Worm (Caenorhabditis elegans) whole organism, L2 larva: ENCODE results near the gene E04F6.10.

Experiments
- F13H6.1 ChIP-seq: sonication (generic microtip); optimal IDR thresholded peaks from 2 replicates; lab custom pipeline; 2016; ENCODE audit warnings: missing genetic modification characterization, missing compliant biosample characterization
- R02D3.7 ChIP-seq: fragments of 150-350 bp; optimal IDR thresholded peaks from 2 replicates; lab custom pipeline; 2014; ENCODE audit warnings: missing biosample characterization, missing genetic modification characterization
- Y55F3AM.14 ChIP-seq: fragments of 200-800 bp; sonication (Bioruptor generic); optimal IDR thresholded peaks from 2 replicates; lab custom pipeline; 2018; ENCODE audit warnings: mild to moderate bottlenecking, missing genetic modification characterization, missing compliant biosample characterization
- ZK546.5 ChIP-seq: sonication (generic microtip); optimal IDR thresholded peaks from 2 replicates; lab custom pipeline; 2017; ENCODE audit warnings: missing biosample characterization, missing genetic modification characterization
- alr-1 ChIP-seq: fragments of 150-350 bp; optimal IDR thresholded peaks from 2 replicates; lab custom pipeline; 2014; ENCODE audit warnings: missing biosample characterization, missing genetic modification characterization
- aly-2 ChIP-seq: fragments of 150-350 bp; optimal IDR thresholded peaks from 2 replicates; lab custom pipeline; 2014; ENCODE audit warnings: missing biosample characterization, missing genetic modification characterization
- ama-1 ChIP-seq: fragments of 150-350 bp; optimal IDR thresholded peaks from 2 replicates; lab custom pipeline; 2018; ENCODE audit warnings: inconsistent platforms
- blmp-1 ChIP-seq: sonication (generic microtip); optimal IDR thresholded peaks from 2 replicates; lab custom pipeline; 2017; ENCODE audit warnings: missing genetic modification characterization, mild to moderate bottlenecking, missing compliant biosample characterization, antibody characterized with exemption, moderate library complexity; ENCODE audit not compliant: insufficient read depth
- ceh-16 ChIP-seq: fragments of 150-350 bp; optimal IDR thresholded peaks from 2 replicates; lab custom pipeline; 2014; ENCODE audit warnings: missing biosample characterization, missing genetic modification characterization
- ceh-82 ChIP-seq: fragments of 150-350 bp; optimal IDR thresholded peaks from 2 replicates; lab custom pipeline; 2014; ENCODE audit warnings: missing biosample characterization, missing genetic modification characterization
- crh-2 ChIP-seq: sonication (generic microtip); optimal IDR thresholded peaks from 2 replicates; lab custom pipeline; 2017; ENCODE audit warnings: missing biosample characterization, missing genetic modification characterization
- egl-27 ChIP-seq: sonication (generic microtip); optimal IDR thresholded peaks from 3 replicates; lab custom pipeline; 2017; ENCODE audit warnings: missing biosample characterization, missing genetic modification reagents, missing genetic modification characterization
- elt-1 ChIP-seq: fragments of 150-350 bp; optimal IDR thresholded peaks from 2 replicates; lab custom pipeline; 2014; ENCODE audit warnings: missing biosample characterization, missing genetic modification characterization
- elt-3 ChIP-seq: sonication (generic microtip); optimal IDR thresholded peaks from 2 replicates; lab custom pipeline; 2017; ENCODE audit warnings: missing biosample characterization, missing genetic modification characterization
- fos-1 ChIP-seq: fragments of 150-350 bp; optimal IDR thresholded peaks from 2 replicates; lab custom pipeline; 2014; ENCODE audit warnings: missing biosample characterization, missing genetic modification characterization
- gmeb-1 ChIP-seq: fragments of 150-350 bp; optimal IDR thresholded peaks from 2 replicates; lab custom pipeline; 2014; ENCODE audit warnings: missing biosample characterization, missing genetic modification characterization
- lin-11 ChIP-seq: fragments of 150-350 bp; sonication (generic microtip); optimal IDR thresholded peaks from 2 replicates; lab custom pipeline; 2014; ENCODE audit warnings: missing biosample characterization, missing genetic modification characterization, inconsistent platforms, mixed read lengths
- lin-13 ChIP-seq: fragments of 150-350 bp; optimal IDR thresholded peaks from 2 replicates; lab custom pipeline; 2014; ENCODE audit warnings: missing biosample characterization, missing genetic modification reagents, missing genetic modification characterization
- lin-39 ChIP-seq: fragments of 150-350 bp; optimal IDR thresholded peaks from 2 replicates; lab custom pipeline; 2014; ENCODE audit warnings: missing biosample characterization, missing genetic modification reagents, missing genetic modification characterization
- lsy-2 ChIP-seq, 2 experiments: fragments of 150-350 bp in 1 of 2; sonication (generic microtip) in 1 of 2; optimal IDR thresholded peaks; 2 replicates each; lab custom pipeline; 2014 to 2017; ENCODE audit warnings: missing biosample characterization in 2 of 2, missing genetic modification characterization in 2 of 2
- mab-5 ChIP-seq: fragments of 150-350 bp; optimal IDR thresholded peaks from 2 replicates; lab custom pipeline; 2014; ENCODE audit warnings: missing biosample characterization, missing genetic modification characterization
- mbf-1 ChIP-seq: sonication (generic microtip); optimal IDR thresholded peaks from 2 replicates; lab custom pipeline; 2017; ENCODE audit warnings: missing biosample characterization, missing genetic modification characterization
- mdl-1 ChIP-seq, 2 experiments: fragments of 150-350 bp in 1 of 2; sonication (generic microtip) in 1 of 2; optimal IDR thresholded peaks; 2 replicates each; lab custom pipeline; 2017; ENCODE audit warnings: missing biosample characterization in 2 of 2, missing genetic modification characterization in 2 of 2
- nhr-10 ChIP-seq: sonication (generic microtip); optimal IDR thresholded peaks from 2 replicates; lab custom pipeline; 2017; ENCODE audit warnings: missing biosample characterization, missing genetic modification characterization
- nhr-11 ChIP-seq: fragments of 150-350 bp; optimal IDR thresholded peaks from 2 replicates; lab custom pipeline; 2014; ENCODE audit warnings: missing biosample characterization, missing genetic modification characterization
- nhr-12 ChIP-seq: fragments of 150-350 bp; optimal IDR thresholded peaks from 2 replicates; lab custom pipeline; 2014; ENCODE audit warnings: missing biosample characterization, missing genetic modification characterization
- nhr-129 ChIP-seq: fragments of 150-350 bp; optimal IDR thresholded peaks from 2 replicates; lab custom pipeline; 2014; ENCODE audit warnings: missing biosample characterization, missing genetic modification characterization
- nhr-21 ChIP-seq: fragments of 150-350 bp; optimal IDR thresholded peaks from 2 replicates; lab custom pipeline; 2014; ENCODE audit warnings: missing biosample characterization, missing genetic modification characterization
- nhr-23 ChIP-seq: fragments of 150-350 bp; optimal IDR thresholded peaks from 2 replicates; lab custom pipeline; 2014; ENCODE audit warnings: missing biosample characterization, missing genetic modification reagents, missing genetic modification characterization
- nhr-237 ChIP-seq: fragments of 150-350 bp; optimal IDR thresholded peaks from 2 replicates; lab custom pipeline; 2014; ENCODE audit warnings: missing biosample characterization, missing genetic modification characterization
- nhr-25 ChIP-seq: fragments of 150-350 bp; sonication (generic microtip); optimal IDR thresholded peaks from 3 replicates; lab custom pipeline; 2014; ENCODE audit warnings: missing biosample characterization, missing genetic modification characterization
- nhr-6 ChIP-seq: fragments of 150-350 bp; optimal IDR thresholded peaks from 2 replicates; lab custom pipeline; 2014; ENCODE audit warnings: missing biosample characterization, missing genetic modification characterization
- nhr-77 ChIP-seq: fragments of 150-350 bp; optimal IDR thresholded peaks from 2 replicates; lab custom pipeline; 2014; ENCODE audit warnings: missing biosample characterization, missing genetic modification characterization
- sem-4 ChIP-seq: fragments of 150-350 bp; optimal IDR thresholded peaks from 2 replicates; lab custom pipeline; 2014; ENCODE audit warnings: missing biosample characterization, missing genetic modification reagents, missing genetic modification characterization
- skn-1 ChIP-seq: sonication (generic microtip); optimal IDR thresholded peaks from 2 replicates; lab custom pipeline; 2017; ENCODE audit warnings: missing biosample characterization, missing genetic modification characterization
- sma-3 ChIP-seq: sonication (generic microtip); optimal IDR thresholded peaks from 2 replicates; lab custom pipeline; 2016; ENCODE audit warnings: missing genetic modification reagents, missing genetic modification characterization, missing compliant biosample characterization
- snpc-4 ChIP-seq: fragments of 150-350 bp; optimal IDR thresholded peaks from 2 replicates; lab custom pipeline; 2014; ENCODE audit warnings: missing biosample characterization, missing genetic modification characterization
- unc-39 ChIP-seq: fragments of 150-350 bp; optimal IDR thresholded peaks from 2 replicates; lab custom pipeline; 2014; ENCODE audit warnings: missing biosample characterization, missing genetic modification characterization
- unc-62 ChIP-seq: fragments of 150-350 bp; optimal IDR thresholded peaks from 2 replicates; lab custom pipeline; 2014; ENCODE audit warnings: missing biosample characterization, missing genetic modification reagents, missing genetic modification characterization
- zag-1 ChIP-seq: fragments of 150-350 bp; optimal IDR thresholded peaks from 2 replicates; lab custom pipeline; 2014; ENCODE audit warnings: missing biosample characterization, missing genetic modification characterization
- ztf-1 ChIP-seq: fragments of 200-800 bp; sonication (Bioruptor generic); conservative IDR thresholded peaks from 2 replicates; pipeline ENCODE4 v1.3.6; 2022; ENCODE audit warnings: missing genetic modification characterization, missing compliant biosample characterization
- ztf-4 ChIP-seq: fragments of 150-350 bp; optimal IDR thresholded peaks from 2 replicates; lab custom pipeline; 2014; ENCODE audit warnings: missing biosample characterization, missing genetic modification characterization

The E04F6.10 gene

DNA sequence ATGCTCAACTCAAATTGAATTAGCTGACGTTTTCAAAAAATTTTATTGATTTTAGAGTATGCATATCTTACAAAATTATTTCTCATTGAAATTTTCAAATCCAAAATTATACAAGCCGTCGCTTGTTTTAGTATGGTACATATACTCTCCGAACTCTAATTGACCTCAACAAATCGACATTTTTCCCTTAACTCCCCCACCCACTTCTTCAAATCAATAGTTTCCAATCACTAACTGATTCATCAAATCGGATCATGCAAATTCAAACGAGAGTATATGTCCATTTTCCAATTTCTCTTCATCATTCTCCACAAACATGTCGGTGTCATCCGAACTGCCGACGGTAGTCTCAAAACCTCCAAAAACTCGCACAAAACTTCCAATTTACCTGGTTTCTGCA lies 27.8 kb downstream of the E04F6.10 start, which contains the start of gene E04F6.4:
Gene E04F6.4, plus strand, starts transcription at position 301 of the 400 bp plus-strand sequence.
- TF ChIP-seq nhr-129 (no peak), snpc-4 (tag; lab: Kevin White, UChicago) (no peak), skn-1 (tag; lab: Kevin White, UChicago) (no peak), F13H6.1 (tag; lab: Kevin White, UChicago) (no peak), nhr-10 (tag; lab: Kevin White, UChicago) (no peak), blmp-1 (tag; lab: Kevin White, UChicago) (no peak), Y55F3AM.14 (GFP tag; lab: Kevin White, UChicago) (no peak), alr-1 (tag; lab: Kevin White, UChicago) (no peak)
- TF ChIP-seq, all 48 proteins: peak for 0

DNA sequence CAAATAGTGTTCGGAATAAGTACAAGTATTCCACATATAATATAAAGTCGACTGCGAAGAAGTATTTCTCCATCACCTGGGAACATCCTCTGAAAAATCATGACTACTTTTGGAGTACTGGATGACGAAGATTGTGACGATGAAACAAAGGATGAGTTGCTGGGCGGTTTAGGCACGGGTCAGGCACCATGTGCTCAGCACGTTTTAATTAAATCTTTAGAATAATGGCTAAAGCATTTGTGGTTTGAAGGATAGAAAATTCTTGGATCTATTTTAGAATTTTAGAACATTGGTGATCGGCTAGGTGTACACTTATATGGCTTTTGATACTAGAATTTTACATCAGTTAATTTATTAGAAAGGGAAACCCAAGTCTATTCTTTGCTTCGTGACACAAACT lies 29.8 kb downstream of the E04F6.10 start, which contains the start of gene C27H5.6:
Gene C27H5.6, minus strand, starts transcription at position 101 of the 400 bp plus-strand sequence.
- no peak for TF ChIP-seq aly-2 (tag; lab: Kevin White, UChicago)
- TF ChIP-seq ceh-82 (tag; lab: Kevin White, UChicago): no peak
- TF ChIP-seq crh-2 (tag; lab: Kevin White, UChicago): no peak
- TF ChIP-seq lsy-2 (tag; optimal IDR thresholded peaks at IDR 0.05; lab: Kevin White, UChicago): no peak

DNA sequence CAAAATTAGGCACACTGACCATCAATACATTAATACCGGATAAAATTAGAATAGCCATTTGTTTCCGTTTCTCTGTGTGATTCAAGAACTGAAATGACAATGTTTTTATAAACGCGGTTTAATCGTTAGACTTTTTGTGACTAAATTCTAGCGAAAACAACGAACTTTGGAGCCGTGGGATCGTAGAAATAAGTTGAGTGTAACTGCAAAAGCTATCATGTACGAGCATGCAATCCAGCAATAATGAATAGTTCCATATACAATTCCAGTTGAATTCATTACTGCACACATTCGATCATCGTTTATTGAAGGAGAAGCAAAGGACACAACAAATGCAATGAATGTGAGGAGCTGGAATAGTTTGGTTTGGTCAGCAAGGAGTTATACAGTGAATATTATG lies 30.8 kb downstream of the E04F6.10 start:
- no peak for TF ChIP-seq lin-11 (tag; lab: Kevin White, UChicago)
- TF ChIP-seq zag-1 (tag; lab: Kevin White, UChicago): no peak
- TF ChIP-seq crh-2 (tag; lab: Kevin White, UChicago): no peak
- TF ChIP-seq elt-3 (tag; lab: Kevin White, UChicago): no peak
- TF ChIP-seq nhr-10 (tag; lab: Kevin White, UChicago): no peak
- TF ChIP-seq nhr-23 (tag; lab: Kevin White, UChicago): no peak
- no peak for TF ChIP-seq nhr-11 (tag; lab: Kevin White, UChicago)
- TF ChIP-seq nhr-6 (tag; lab: Kevin White, UChicago): no peak
- no peak for TF ChIP-seq mdl-1 (tag; optimal IDR thresholded peaks at IDR 0.05; lab: Kevin White, UChicago)
- no peak for TF ChIP-seq unc-39 (tag; lab: Kevin White, UChicago)
- no peak for TF ChIP-seq mab-5
- TF ChIP-seq Y55F3AM.14 (GFP tag; lab: Kevin White, UChicago): no peak

DNA sequence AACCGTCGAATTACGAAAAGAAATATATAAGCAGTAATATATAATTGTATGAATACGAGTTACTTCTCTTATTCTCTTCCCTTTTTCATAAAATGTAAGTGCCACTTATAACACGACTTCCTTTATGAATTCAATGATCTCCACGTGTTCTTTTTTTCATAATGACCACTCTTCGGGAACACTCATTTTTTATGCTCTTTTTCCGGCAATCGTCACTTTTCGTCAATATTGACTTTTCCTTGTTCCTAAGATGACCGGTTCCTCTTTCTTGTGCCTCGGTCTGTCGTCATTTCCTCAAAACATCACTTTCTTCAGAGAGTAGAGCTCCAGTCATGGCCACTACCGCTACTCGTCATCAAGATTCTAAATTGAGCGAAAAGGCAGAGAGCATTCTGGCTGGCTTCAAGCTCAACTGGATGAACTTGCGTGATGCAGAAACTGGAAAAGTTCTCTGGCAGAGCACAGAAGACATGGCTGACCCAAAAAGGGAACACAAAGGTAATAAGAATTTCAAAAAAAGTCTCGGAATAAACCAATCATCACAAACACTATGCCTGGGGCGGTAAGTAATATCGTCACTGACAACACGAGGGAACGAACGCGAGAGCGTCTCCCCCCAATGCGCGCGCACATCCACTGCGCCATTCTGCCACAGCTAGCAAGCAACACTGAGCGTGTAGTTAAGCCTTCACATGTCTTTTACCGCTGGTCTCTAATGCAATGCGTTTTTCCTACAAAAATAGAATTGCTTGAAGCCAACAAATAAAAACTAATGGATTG lies 33.3 kb downstream of the E04F6.10 start, which contains the start of gene pdl-1:
Gene pdl-1, plus strand, starts transcription at position 309 of the 780 bp plus-strand sequence.
- TF ChIP-seq ztf-1 (GFP tag; lab: Robert Waterston, UW) (no peak), fos-1 (peak; percentile 54), unc-39 (tag; lab: Kevin White, UChicago) (no peak), aly-2 (tag; lab: Kevin White, UChicago) (no peak), unc-62 (no peak), lin-39 (no peak), skn-1 (tag; lab: Kevin White, UChicago) (no peak), ama-1 (lab: Kevin White, UChicago) (no peak), gmeb-1 (tag; lab: Kevin White, UChicago) (peak; percentile 68), blmp-1 (tag; lab: Kevin White, UChicago) (peak; percentile 25), nhr-12 (tag; lab: Kevin White, UChicago) (no peak), elt-3 (tag; lab: Kevin White, UChicago) (no peak), mab-5 (peak; percentile 56), crh-2 (tag; lab: Kevin White, UChicago) (peak; percentile 35), ZK546.5 (no peak), mdl-1 (tag; optimal IDR thresholded peaks at IDR 0.05; lab: Kevin White, UChicago) (peak in 1 of 2 experiments; percentile 30), lin-11 (tag; lab: Kevin White, UChicago) (peak; percentile 81), lsy-2 (tag; optimal IDR thresholded peaks at IDR 0.05; lab: Kevin White, UChicago) (peak; percentile 7 to 61), lin-13 (GFP tag; lab: Kevin White, UChicago) (peak; percentile 73), egl-27 (tag; lab: Kevin White, UChicago) (peak; percentile 31), zag-1 (tag; lab: Kevin White, UChicago) (peak; percentile 15), nhr-11 (tag; lab: Kevin White, UChicago) (no peak), mbf-1 (tag; lab: Kevin White, UChicago) (no peak), sem-4 (tag; lab: Kevin White, UChicago) (peak; percentile 56), nhr-23 (tag; lab: Kevin White, UChicago) (no peak), sma-3 (GFP tag; lab: Kevin White, UChicago) (peak; percentile 55), nhr-10 (tag; lab: Kevin White, UChicago) (no peak), nhr-77 (tag; lab: Kevin White, UChicago) (no peak), ztf-4 (tag; lab: Kevin White, UChicago) (peak; percentile 60), nhr-237 (tag; lab: Kevin White, UChicago) (no peak), Y55F3AM.14 (GFP tag; lab: Kevin White, UChicago) (peak; percentile 63), elt-1 (tag; lab: Kevin White, UChicago) (no peak), nhr-129 (peak; percentile 76), R02D3.7 (tag; lab: Kevin White, UChicago) (no peak), ceh-16 (peak; percentile 41), nhr-6 (tag; lab: Kevin White, UChicago) (no peak), nhr-21 (tag; lab: Kevin White, UChicago) (peak; percentile 74), snpc-4 (tag; lab: Kevin White, UChicago) (peak; percentile 22), nhr-25 (no peak), F13H6.1 (tag; lab: Kevin White, UChicago) (peak; percentile 65)
